Worm (Caenorhabditis elegans) whole organism, early embryonic: Measurements from ENCODE around the gene F55B11.2.

Source experiments
- aly-1 ChIP-seq: sonication (generic microtip); optimal IDR thresholded peaks from 2 replicates; lab custom pipeline; 2016; ENCODE audit warnings: missing genetic modification characterization, missing compliant biosample characterization
- ama-1 ChIP-seq: fragments of 150-350 bp; optimal IDR thresholded peaks from 2 replicates; lab custom pipeline; 2014
- ceh-13 ChIP-seq: fragments of 200-800 bp; sonication (Bioruptor generic); optimal IDR thresholded peaks from 2 replicates; lab custom pipeline; 2018; ENCODE audit warnings: mild to moderate bottlenecking, missing genetic modification characterization, missing compliant biosample characterization
- ceh-36 ChIP-seq: sonication (generic microtip); optimal IDR thresholded peaks from 2 replicates; lab custom pipeline; 2016; ENCODE audit warnings: missing genetic modification characterization, inconsistent platforms, missing compliant biosample characterization
- ets-7 ChIP-seq: sonication (generic microtip); optimal IDR thresholded peaks from 2 replicates; lab custom pipeline; 2016; ENCODE audit warnings: missing genotype, missing genetic modification characterization, missing compliant biosample characterization
- flt-1 ChIP-seq: fragments of 200-800 bp; sonication (Bioruptor generic); IDR thresholded peaks from 2 replicates; pipeline ENCODE4 v1.3.6; 2022; ENCODE audit warnings: missing genetic modification characterization, missing compliant biosample characterization
- hmg-4 ChIP-seq: fragments of 200-800 bp; sonication (Bioruptor generic); optimal IDR thresholded peaks from 2 replicates; lab custom pipeline; 2018; ENCODE audit warnings: mild to moderate bottlenecking, missing genetic modification characterization, missing compliant biosample characterization
- hnd-1 ChIP-seq: sonication (generic microtip); optimal IDR thresholded peaks from 2 replicates; lab custom pipeline; 2016; ENCODE audit warnings: missing genetic modification characterization, missing compliant biosample characterization
- pes-1 ChIP-seq: fragments of 200-800 bp; sonication (Bioruptor generic); IDR thresholded peaks from 2 replicates; pipeline ENCODE4 v1.3.6; 2022; ENCODE audit warnings: missing genetic modification reagents, missing genetic modification characterization, missing compliant biosample characterization
- scrt-1 ChIP-seq: fragments of 200-800 bp; sonication (Bioruptor generic); IDR thresholded peaks from 2 replicates; pipeline ENCODE4 v1.3.6; 2022; ENCODE audit warnings: missing genetic modification characterization, missing compliant biosample characterization
- sea-1 ChIP-seq: fragments of 200-800 bp; sonication (Bioruptor generic); conservative IDR thresholded peaks from 2 replicates; pipeline ENCODE4 v1.3.6; 2022; ENCODE audit warnings: missing genetic modification characterization, missing compliant biosample characterization
- tbx-11 ChIP-seq: fragments of 200-800 bp; sonication (Bioruptor generic); IDR thresholded peaks from 2 replicates; pipeline ENCODE4 v1.3.6; 2022; ENCODE audit warnings: missing genetic modification characterization, missing compliant biosample characterization
- tbx-37 ChIP-seq: fragments of 200-800 bp; sonication (Bioruptor generic); conservative IDR thresholded peaks from 2 replicates; pipeline ENCODE4 v1.3.6; 2022; ENCODE audit warnings: missing genetic modification reagents, missing genetic modification characterization, missing compliant biosample characterization
- tra-4 ChIP-seq: sonication (generic microtip); optimal IDR thresholded peaks from 2 replicates; lab custom pipeline; 2017; ENCODE audit warnings: missing genetic modification characterization, missing compliant biosample characterization

DNA sequence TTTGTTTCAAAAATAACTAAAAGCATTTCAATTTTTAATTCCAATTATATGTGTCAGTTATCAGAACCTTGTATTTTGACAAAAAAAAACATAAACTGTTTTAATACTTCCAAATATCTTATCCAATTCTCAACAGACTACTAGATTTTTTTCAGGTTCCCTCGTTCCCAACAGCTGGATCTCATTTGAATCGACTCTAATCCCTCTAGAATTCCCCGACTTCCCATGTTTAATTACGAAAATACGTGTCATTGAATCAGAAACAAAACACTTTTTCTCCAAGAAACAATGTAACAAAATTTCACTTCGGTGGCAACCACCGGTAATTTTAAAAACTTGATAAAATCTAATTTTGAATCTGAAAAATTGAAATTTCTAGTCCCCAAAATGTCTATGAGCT is 43.9 kb downstream of the F55B11.2 start:
- TF ChIP-seq hnd-1 (tag; lab: Kevin White, UChicago) = no peak
- TF ChIP-seq ceh-36 (tag; lab: Kevin White, UChicago) = no peak
- TF ChIP-seq aly-1 (tag; lab: Kevin White, UChicago) = no peak
- no peak for TF ChIP-seq ceh-13
- no peak for TF ChIP-seq sea-1 (GFP tag; lab: Robert Waterston, UW)
- no peak for TF ChIP-seq scrt-1 (GFP tag; lab: Robert Waterston, UW)
- no peak for TF ChIP-seq flt-1 (GFP tag; lab: Robert Waterston, UW)
- TF ChIP-seq ama-1 = no peak
- TF ChIP-seq ets-7 (tag; lab: Kevin White, UChicago) = no peak
- no peak for TF ChIP-seq tbx-37 (GFP tag; lab: Robert Waterston, UW)
- no peak for TF ChIP-seq hmg-4 (GFP tag; lab: Kevin White, UChicago)
- TF ChIP-seq tbx-11 = no peak
- no peak for TF ChIP-seq pes-1 (GFP tag; lab: Robert Waterston, UW)
- TF ChIP-seq tra-4 (tag; lab: Kevin White, UChicago) = no peak
